Worm (Caenorhabditis elegans) whole organism, L4 larva: Measurements from ENCODE around the gene nas-25.

Experiments used
- F44E2.7 ChIP-seq: fragments of 200-800 bp; sonication (Bioruptor generic); IDR thresholded peaks from 2 replicates; pipeline ENCODE4 v2.1.2; 2022; ENCODE audit warnings: missing genetic modification characterization, missing compliant biosample characterization
- R02D3.7 ChIP-seq: fragments of 150-350 bp; sonication (generic microtip); optimal IDR thresholded peaks from 3 replicates; lab custom pipeline; 2014; ENCODE audit warnings: missing biosample characterization, missing genetic modification characterization
- T20F7.1 ChIP-seq: fragments of 200-800 bp; sonication (Bioruptor generic); optimal IDR thresholded peaks from 2 replicates; lab custom pipeline; 2018; ENCODE audit warnings: mild to moderate bottlenecking, missing genetic modification characterization, missing compliant biosample characterization
- aly-2 ChIP-seq: sonication (generic microtip); optimal IDR thresholded peaks from 2 replicates; lab custom pipeline; 2018; ENCODE audit warnings: missing biosample characterization, missing genetic modification characterization
- arid-1 ChIP-seq: fragments of 200-800 bp; sonication (Bioruptor generic); conservative IDR thresholded peaks from 2 replicates; pipeline ENCODE4 v1.3.6; 2022; ENCODE audit warnings: missing genetic modification reagents, missing genetic modification characterization, missing compliant biosample characterization
- ceh-20 ChIP-seq: fragments of 200-800 bp; sonication (Bioruptor generic); IDR thresholded peaks from 2 replicates; pipeline ENCODE4 v1.3.6; 2022; ENCODE audit warnings: missing genetic modification reagents, missing genetic modification characterization, missing compliant biosample characterization
- cey-2 ChIP-seq: sonication (generic microtip); optimal IDR thresholded peaks from 3 replicates; lab custom pipeline; 2017; ENCODE audit warnings: missing genetic modification characterization, mild to moderate bottlenecking, missing compliant biosample characterization, antibody characterized with exemption, borderline replicate concordance; ENCODE audit not compliant: insufficient read depth
- ctbp-1 ChIP-seq: fragments of 200-800 bp; sonication (Bioruptor generic); IDR thresholded peaks from 2 replicates; pipeline ENCODE4 v1.3.6; 2022; ENCODE audit warnings: missing genetic modification reagents, missing genetic modification characterization, missing compliant biosample characterization
- daf-16 ChIP-seq, 3 experiments: sonication (generic microtip); optimal IDR thresholded peaks; 2 replicates each; lab custom pipeline; 2016 to 2017; ENCODE audit warnings: missing genetic modification characterization in 3 of 3, missing genetic modification reagents in 3 of 3, mild to moderate bottlenecking in 2 of 3, missing compliant biosample characterization in 2 of 3, missing biosample characterization in 1 of 3, moderate library complexity in 1 of 3
- dmd-6 ChIP-seq: fragments of 200-800 bp; sonication (Bioruptor generic); IDR thresholded peaks from 2 replicates; pipeline ENCODE4 v1.3.6; 2022; ENCODE audit warnings: missing genetic modification reagents, missing genetic modification characterization, missing compliant biosample characterization
- dmd-8 ChIP-seq: fragments of 200-800 bp; sonication (Bioruptor generic); IDR thresholded peaks from 2 replicates; pipeline ENCODE4 v1.3.6; 2022; ENCODE audit warnings: missing genetic modification characterization, missing compliant biosample characterization
- dve-1 ChIP-seq: sonication (generic microtip); optimal IDR thresholded peaks from 2 replicates; lab custom pipeline; 2017; ENCODE audit warnings: antibody characterized with exemption, mild to moderate bottlenecking, missing genetic modification characterization, missing compliant biosample characterization; ENCODE audit not compliant: insufficient read depth
- fos-1 ChIP-seq: fragments of 150-350 bp; optimal IDR thresholded peaks from 2 replicates; lab custom pipeline; 2014; ENCODE audit warnings: missing biosample characterization, missing genetic modification characterization
- gei-8 ChIP-seq: fragments of 200-800 bp; sonication (Bioruptor generic); optimal IDR thresholded peaks from 2 replicates; lab custom pipeline; 2018; ENCODE audit warnings: mild to moderate bottlenecking, missing genetic modification characterization, missing compliant biosample characterization
- hif-1 ChIP-seq, 2 experiments: sonication (generic microtip); optimal IDR thresholded peaks; 2 replicates each; lab custom pipeline; 2016 to 2017; ENCODE audit warnings: missing compliant biosample characterization in 2 of 2, missing genetic modification characterization in 2 of 2, missing genetic modification reagents in 2 of 2, missing genotype in 2 of 2, mild to moderate bottlenecking in 1 of 2
- hlh-11 ChIP-seq: fragments of 200-800 bp; sonication (Bioruptor generic); optimal IDR thresholded peaks from 2 replicates; lab custom pipeline; 2018; ENCODE audit warnings: mild to moderate bottlenecking, missing genetic modification characterization, missing compliant biosample characterization
- hlh-30 ChIP-seq: sonication (generic microtip); optimal IDR thresholded peaks from 2 replicates; lab custom pipeline; 2017; ENCODE audit warnings: antibody characterized with exemption, mild to moderate bottlenecking, missing genetic modification characterization, missing compliant biosample characterization; ENCODE audit not compliant: insufficient read depth
- hmg-1.1 ChIP-seq: fragments of 200-800 bp; sonication (Bioruptor generic); IDR thresholded peaks from 2 replicates; pipeline ENCODE4 v1.3.6; 2022; ENCODE audit warnings: missing genetic modification reagents, missing genetic modification characterization, missing compliant biosample characterization
- lin-1 ChIP-seq: fragments of 200-800 bp; sonication (Bioruptor generic); IDR thresholded peaks from 2 replicates; pipeline ENCODE4 v1.3.6; 2022; ENCODE audit warnings: missing genetic modification reagents, missing genetic modification characterization, missing compliant biosample characterization
- lin-13 ChIP-seq: fragments of 150-350 bp; optimal IDR thresholded peaks from 2 replicates; lab custom pipeline; 2014; ENCODE audit warnings: missing biosample characterization, missing genetic modification reagents, missing genetic modification characterization
- lin-38 ChIP-seq: fragments of 200-800 bp; sonication (Bioruptor generic); IDR thresholded peaks from 2 replicates; pipeline ENCODE4 v1.3.6; 2022; ENCODE audit warnings: missing genetic modification reagents, missing genetic modification characterization, missing compliant biosample characterization
- lsy-2 ChIP-seq, 2 experiments: fragments of 150-350 bp in 1 of 2; sonication (generic microtip) in 1 of 2; optimal IDR thresholded peaks; 2 replicates each; lab custom pipeline; 2014 to 2017; ENCODE audit warnings: missing biosample characterization in 2 of 2, missing genetic modification characterization in 2 of 2
- madf-5 ChIP-seq, 2 experiments: fragments of 200-800 bp; sonication (Bioruptor generic); IDR thresholded peaks; 2 replicates each; pipeline ENCODE4 v1.3.6; 2022; ENCODE audit warnings: missing compliant biosample characterization in 2 of 2, missing genetic modification characterization in 2 of 2
- mdt-29 ChIP-seq: fragments of 200-800 bp; sonication (Bioruptor generic); IDR thresholded peaks from 2 replicates; pipeline ENCODE4 v1.3.6; 2022; ENCODE audit warnings: missing genetic modification reagents, missing genetic modification characterization, missing compliant biosample characterization
- mes-2 ChIP-seq: sonication (generic microtip); optimal IDR thresholded peaks from 2 replicates; lab custom pipeline; 2016; ENCODE audit warnings: missing genotype, mild to moderate bottlenecking, missing genetic modification characterization, missing compliant biosample characterization; ENCODE audit not compliant: poor library complexity, severe bottlenecking
- nhr-10 ChIP-seq: fragments of 150-350 bp; optimal IDR thresholded peaks from 2 replicates; lab custom pipeline; 2014; ENCODE audit warnings: missing biosample characterization, missing genetic modification characterization
- nhr-102 ChIP-seq: sonication (generic microtip); optimal IDR thresholded peaks from 2 replicates; lab custom pipeline; 2016; ENCODE audit warnings: mild to moderate bottlenecking, missing genetic modification characterization, moderate library complexity, missing compliant biosample characterization
- nhr-237 ChIP-seq: sonication (generic microtip); optimal IDR thresholded peaks from 2 replicates; lab custom pipeline; 2017; ENCODE audit warnings: missing biosample characterization, missing genetic modification characterization
- nhr-25 ChIP-seq: sonication (generic microtip); optimal IDR thresholded peaks from 2 replicates; lab custom pipeline; 2017; ENCODE audit warnings: missing genetic modification characterization, mild to moderate bottlenecking, missing compliant biosample characterization, antibody characterized with exemption, moderate library complexity, borderline replicate concordance; ENCODE audit not compliant: insufficient read depth
- nhr-42 ChIP-seq: fragments of 200-800 bp; sonication (Bioruptor generic); IDR thresholded peaks from 2 replicates; pipeline ENCODE4 v1.3.6; 2022; ENCODE audit warnings: missing genetic modification characterization, missing compliant biosample characterization
- nhr-77 ChIP-seq: fragments of 150-350 bp; optimal IDR thresholded peaks from 2 replicates; lab custom pipeline; 2014; ENCODE audit warnings: missing biosample characterization, missing genetic modification characterization
- php-3 ChIP-seq: fragments of 200-800 bp; sonication (Bioruptor generic); IDR thresholded peaks from 2 replicates; pipeline ENCODE4 v1.3.6; 2022; ENCODE audit warnings: missing genetic modification reagents, missing genetic modification characterization, missing compliant biosample characterization
- pqm-1 ChIP-seq: sonication (generic microtip); optimal IDR thresholded peaks from 2 replicates; lab custom pipeline; 2017; ENCODE audit warnings: missing biosample characterization, missing genetic modification characterization
- rbr-2 ChIP-seq: sonication (generic microtip); optimal IDR thresholded peaks from 2 replicates; lab custom pipeline; 2016; ENCODE audit warnings: missing genotype, missing genetic modification characterization, missing compliant biosample characterization
- saeg-2 ChIP-seq: fragments of 200-800 bp; sonication (Bioruptor generic); IDR thresholded peaks from 2 replicates; pipeline ENCODE4 v1.3.6; 2022; ENCODE audit warnings: missing genetic modification reagents, missing genetic modification characterization, missing compliant biosample characterization
- set-16 ChIP-seq: fragments of 200-800 bp; sonication (Bioruptor generic); IDR thresholded peaks from 2 replicates; pipeline ENCODE4 v1.3.6; 2022; ENCODE audit warnings: missing genetic modification reagents, missing genetic modification characterization, missing compliant biosample characterization
- snpc-1.2 ChIP-seq: fragments of 200-800 bp; sonication (Bioruptor generic); IDR thresholded peaks from 2 replicates; pipeline ENCODE4 v1.3.6; 2022; ENCODE audit warnings: missing genetic modification reagents, missing genetic modification characterization, missing compliant biosample characterization
- snpc-4 ChIP-seq: fragments of 150-350 bp; optimal IDR thresholded peaks from 2 replicates; lab custom pipeline; 2014; ENCODE audit warnings: missing biosample characterization, missing genetic modification characterization
- spr-1 ChIP-seq: sonication (generic microtip); optimal IDR thresholded peaks from 2 replicates; lab custom pipeline; 2016; ENCODE audit warnings: mild to moderate bottlenecking, missing genetic modification characterization, missing compliant biosample characterization
- unc-62 ChIP-seq, 3 experiments: fragments of 150-350 bp in 1 of 3; sonication (generic microtip); optimal IDR thresholded peaks in 2 of 3; peaks in 1 of 3; 1 replicate in 1 of 3; 2 replicates in 2 of 3; lab custom pipeline; 2014 to 2017; ENCODE audit warnings: missing biosample characterization in 3 of 3, missing genetic modification characterization in 3 of 3, missing genetic modification reagents in 3 of 3, missing genotype in 1 of 3
- zfp-3 ChIP-seq: fragments of 200-800 bp; sonication (Bioruptor generic); conservative IDR thresholded peaks from 2 replicates; pipeline ENCODE4 v1.3.6; 2022; ENCODE audit warnings: missing genetic modification reagents, missing genetic modification characterization, missing compliant biosample characterization
- zip-2 ChIP-seq: fragments of 150-350 bp; optimal IDR thresholded peaks from 2 replicates; lab custom pipeline; 2014; ENCODE audit warnings: missing biosample characterization, missing genetic modification characterization

Gene nas-25

ce11 chrII:8787376-8787775 lies 38.5 kb upstream of the nas-25 start (continued):
- TF ChIP-seq arid-1 (peak; percentile 66; the same call in 1 of the 2 replicates), pqm-1 (peak; percentile 22), dmd-6 (GFP tag; lab: Robert Waterston, UW) (peak; percentile 91), hlh-30 (tag; lab: Kevin White, UChicago) (peak; percentile 100), snpc-4 (tag; lab: Kevin White, UChicago) (no peak), unc-62 (GFP tag; optimal IDR thresholded peaks at IDR 0.05 in 1 of 2; lab: Kevin White, UChicago) (peak in 1 of 2 experiments; percentile 100), unc-62 (tag; optimal IDR thresholded peaks at IDR 0.05; lab: Kevin White, UChicago) (no peak), mdt-29 (GFP tag; lab: Robert Waterston, UW) (peak; percentile 92), nhr-42 (GFP tag; lab: Robert Waterston, UW) (peak; percentile 80; the same call in 1 of the 2 replicates), R02D3.7 (tag; lab: Kevin White, UChicago) (no peak), nhr-237 (no peak), aly-2 (tag; lab: Kevin White, UChicago) (no peak), madf-5 (GFP tag; IDR thresholded peaks at IDR 0.05; lab: Robert Waterston, UW) (no peak), snpc-1.2 (peak; percentile 58), daf-16 (GFP tag; optimal IDR thresholded peaks at IDR 0.05; lab: Kevin White, UChicago) (peak; percentile 64 to 73), daf-16 (tag; optimal IDR thresholded peaks at IDR 0.05; lab: Kevin White, UChicago) (peak; percentile 99), nhr-77 (tag; lab: Kevin White, UChicago) (peak; percentile 87), cey-2 (tag; lab: Kevin White, UChicago) (peak; percentile 52), set-16 (peak; percentile 25; the same call in 1 of the 2 replicates), dmd-8 (GFP tag; lab: Robert Waterston, UW) (no peak), spr-1 (tag; lab: Kevin White, UChicago) (peak; percentile 71)

- peak; percentile 25 for TF ChIP-seq dve-1 (tag; lab: Kevin White, UChicago)
- no peak for TF ChIP-seq rbr-2 (tag; lab: Kevin White, UChicago)
- TF ChIP-seq ceh-20 (GFP tag; lab: Robert Waterston, UW), result no peak
Measured at ce11 chrII:8788752-8789151, 37.1 kb upstream of the nas-25 start.

- peak in 1 of 2 experiments; percentile 33 for TF ChIP-seq daf-16 (GFP tag; optimal IDR thresholded peaks at IDR 0.05; lab: Kevin White, UChicago)
- peak; percentile 57 for TF ChIP-seq daf-16 (tag; optimal IDR thresholded peaks at IDR 0.05; lab: Kevin White, UChicago)
- TF ChIP-seq ctbp-1 (GFP tag; lab: Robert Waterston, UW), result peak; percentile 27; the same call in 1 of the 2 replicates
- no peak for TF ChIP-seq zip-2
- no peak for TF ChIP-seq lin-1 (GFP tag; lab: Robert Waterston, UW)
- TF ChIP-seq ceh-20 (GFP tag; lab: Robert Waterston, UW), result 0 out of 2 replicates have a peak, but pooled peaks have one; percentile 33
- 0 out of 2 replicates have a peak, but pooled peaks have one; percentile 12 for TF ChIP-seq php-3 (GFP tag; lab: Robert Waterston, UW)
- TF ChIP-seq madf-5 (GFP tag; IDR thresholded peaks at IDR 0.05; lab: Robert Waterston, UW), result no peak
- peak; percentile 71 for TF ChIP-seq nhr-102
- TF ChIP-seq nhr-77 (tag; lab: Kevin White, UChicago), result peak; percentile 56
- peak; percentile 48 for TF ChIP-seq lin-13 (GFP tag; lab: Kevin White, UChicago)
- peak; percentile 83 for TF ChIP-seq zfp-3 (GFP tag; lab: Robert Waterston, UW)
- TF ChIP-seq lsy-2 (tag; optimal IDR thresholded peaks at IDR 0.05; lab: Kevin White, UChicago), result peak; percentile 20 to 80
- TF ChIP-seq mes-2, result peak; percentile 37
- TF ChIP-seq rbr-2 (tag; lab: Kevin White, UChicago), result peak; percentile 33
- TF ChIP-seq hmg-1.1 (GFP tag; lab: Robert Waterston, UW), result 0 out of 2 replicates have a peak, but pooled peaks have one; percentile 42
- TF ChIP-seq T20F7.1, result peak; percentile 59
- no peak for TF ChIP-seq nhr-10 (tag; lab: Kevin White, UChicago)
- peak; percentile 40; the same call in 1 of the 2 replicates for TF ChIP-seq nhr-42 (GFP tag; lab: Robert Waterston, UW)
- 0 out of 2 replicates have a peak, but pooled peaks have one; percentile 9 for TF ChIP-seq F44E2.7
- 0 out of 2 replicates have a peak, but pooled peaks have one; percentile 42 for TF ChIP-seq saeg-2 (GFP tag; lab: Robert Waterston, UW)
- TF ChIP-seq gei-8 (GFP tag; lab: Kevin White, UChicago), result peak; percentile 28
- TF ChIP-seq fos-1 (tag; lab: Kevin White, UChicago), result no peak
- peak; percentile 21 for TF ChIP-seq hlh-11 (tag; lab: Kevin White, UChicago)
- TF ChIP-seq hif-1 (tag; optimal IDR thresholded peaks at IDR 0.05; lab: Kevin White, UChicago), result peak in 1 of 2 experiments; percentile 35
- peak; percentile 44 for TF ChIP-seq lin-38 (GFP tag; lab: Robert Waterston, UW)
- TF ChIP-seq nhr-25 (tag; lab: Kevin White, UChicago), result peak; percentile 43
Measured at ce11 chrII:8789828-8790558, 35.9 kb upstream of the nas-25 start, which contains the start of gene F07H5.13. Gene F07H5.13, plus strand, starts transcription at chrII:8790557.
